Fruit fly (Drosophila melanogaster) whole organism, embryonic: ENCODE measurements around the gene morgue.
A peak's percentile ranks its signal among the peaks of the same experiment; 100 is the strongest.

Experiments
- Atf-2 ChIP-seq: fragments of 200-800 bp; sonication (Bioruptor generic); optimal IDR thresholded peaks from 2 replicates; lab custom pipeline; 2016; ENCODE audit warnings: missing biosample characterization, missing genetic modification characterization
- Atf6 ChIP-seq: fragments of 200-800 bp; sonication (Bioruptor generic); IDR thresholded peaks from 2 replicates; pipeline ENCODE4 v1.3.6; 2022; ENCODE audit warnings: missing biosample characterization, missing genetic modification characterization
- Bdp1 ChIP-seq: fragments of 200-800 bp; sonication (Bioruptor generic); optimal IDR thresholded peaks from 3 replicates; lab custom pipeline; 2016; ENCODE audit warnings: missing biosample characterization, missing genetic modification characterization
- BtbVII ChIP-seq: fragments of 200-800 bp; sonication (Bioruptor generic); optimal IDR thresholded peaks from 3 replicates; lab custom pipeline; 2017; ENCODE audit warnings: missing biosample characterization, mild to moderate bottlenecking, missing genetic modification characterization
- CG11560 ChIP-seq: fragments of 200-800 bp; sonication (Bioruptor generic); IDR thresholded peaks from 3 replicates; pipeline ENCODE4 v1.3.6; 2022; ENCODE audit warnings: missing biosample characterization, missing genetic modification characterization
- CG11696 ChIP-seq: fragments of 200-800 bp; sonication (Bioruptor generic); IDR thresholded peaks from 2 replicates; pipeline ENCODE4 v1.3.6; 2022; ENCODE audit warnings: missing biosample characterization, missing genetic modification characterization
- CG13123 ChIP-seq: fragments of 200-800 bp; sonication (Bioruptor generic); optimal IDR thresholded peaks from 2 replicates; lab custom pipeline; 2016; ENCODE audit warnings: missing biosample characterization, missing genetic modification characterization
- CG14014 ChIP-seq: fragments of 200-800 bp; sonication (Bioruptor generic); IDR thresholded peaks from 2 replicates; pipeline ENCODE4 v1.3.6; 2022; ENCODE audit warnings: missing biosample characterization, missing genetic modification characterization
- CG15269 ChIP-seq: fragments of 200-800 bp; sonication (Bioruptor generic); optimal IDR thresholded peaks from 2 replicates; lab custom pipeline; 2018; ENCODE audit warnings: missing biosample characterization, mild to moderate bottlenecking, missing genetic modification characterization, moderate library complexity
- CG16779 ChIP-seq: fragments of 200-800 bp; sonication (Bioruptor generic); IDR thresholded peaks from 2 replicates; pipeline ENCODE4 v1.3.6; 2022; ENCODE audit warnings: missing biosample characterization, missing genetic modification characterization
- CG16863 ChIP-seq: fragments of 200-800 bp; sonication (Bioruptor generic); optimal IDR thresholded peaks from 3 replicates; lab custom pipeline; 2016; ENCODE audit warnings: missing biosample characterization, missing genetic modification characterization
- CG17186 ChIP-seq: fragments of 200-800 bp; sonication (Bioruptor generic); optimal IDR thresholded peaks from 3 replicates; lab custom pipeline; 2017; ENCODE audit warnings: missing biosample characterization, missing genetic modification reagents, missing genetic modification characterization
- CG17359 ChIP-seq: fragments of 200-800 bp; sonication (Bioruptor generic); optimal IDR thresholded peaks from 3 replicates; lab custom pipeline; 2018; ENCODE audit warnings: missing biosample characterization, mild to moderate bottlenecking, missing genetic modification characterization, moderate library complexity
- CG2116 ChIP-seq: fragments of 200-800 bp; sonication (Bioruptor generic); optimal IDR thresholded peaks from 3 replicates; lab custom pipeline; 2018; ENCODE audit warnings: missing biosample characterization, mild to moderate bottlenecking, missing genetic modification characterization
- CG2889 ChIP-seq: fragments of 200-800 bp; sonication (Bioruptor generic); IDR thresholded peaks from 3 replicates; pipeline ENCODE4 v1.3.6; 2022; ENCODE audit warnings: missing biosample characterization, missing genetic modification characterization
- CG3847 ChIP-seq: fragments of 200-800 bp; sonication (Bioruptor generic); IDR thresholded peaks from 2 replicates; pipeline ENCODE4 v1.3.6; 2022; ENCODE audit warnings: missing biosample characterization, missing genetic modification characterization
- CG4360 ChIP-seq: fragments of 200-800 bp; sonication (Bioruptor generic); IDR thresholded peaks from 2 replicates; pipeline ENCODE4 v1.3.6; 2022; ENCODE audit warnings: missing biosample characterization, missing genetic modification characterization
- CG4730 ChIP-seq: fragments of 200-800 bp; sonication (Bioruptor generic); IDR thresholded peaks from 2 replicates; pipeline ENCODE4 v1.3.6; 2022; ENCODE audit warnings: missing biosample characterization, missing genetic modification characterization
- CG5953 ChIP-seq: fragments of 200-800 bp; sonication (Bioruptor generic); IDR thresholded peaks from 2 replicates; pipeline ENCODE4 v1.3.6; 2022; ENCODE audit warnings: missing biosample characterization, missing genetic modification characterization
- CG7786 ChIP-seq: fragments of 200-800 bp; sonication (Bioruptor generic); optimal IDR thresholded peaks from 2 replicates; lab custom pipeline; 2016; ENCODE audit warnings: missing biosample characterization, missing genetic modification characterization
- CG8359 ChIP-seq: fragments of 200-800 bp; sonication (Bioruptor generic); optimal IDR thresholded peaks from 2 replicates; lab custom pipeline; 2017; ENCODE audit warnings: missing biosample characterization, mild to moderate bottlenecking, missing genetic modification characterization, borderline replicate concordance
- CG9876 ChIP-seq: fragments of 200-800 bp; sonication (Bioruptor generic); optimal IDR thresholded peaks from 2 replicates; lab custom pipeline; 2016; ENCODE audit warnings: missing biosample characterization, missing genetic modification characterization
- CG9932 ChIP-seq: fragments of 200-800 bp; sonication (Bioruptor generic); IDR thresholded peaks from 2 replicates; pipeline ENCODE4 v1.3.6; 2022; ENCODE audit warnings: missing biosample characterization, missing genetic modification characterization
- CoRest ChIP-seq: fragments of 200-800 bp; sonication (Bioruptor generic); optimal IDR thresholded peaks from 3 replicates; lab custom pipeline; 2018; ENCODE audit warnings: missing biosample characterization, mild to moderate bottlenecking, missing genetic modification characterization, moderate library complexity
- D ChIP-seq, 2 experiments: fragments of 200-800 bp in 1 of 2; fragments of >200 bp in 1 of 2; sonication (Bioruptor generic) in 1 of 2; optimal IDR thresholded peaks; 2 replicates in 1 of 2; 3 replicates in 1 of 2; lab custom pipeline; 2017; ENCODE audit warnings: mild to moderate bottlenecking in 1 of 2, missing biosample characterization in 1 of 2, missing genetic modification characterization in 1 of 2, missing genetic modification reagents in 1 of 2
- HHEX ChIP-seq: fragments of 200-800 bp; sonication (Bioruptor generic); optimal IDR thresholded peaks from 3 replicates; lab custom pipeline; 2017; ENCODE audit warnings: missing biosample characterization, mild to moderate bottlenecking, missing genetic modification characterization, missing genetic modification reagents
- Lhr ChIP-seq: fragments of 200-800 bp; sonication (Bioruptor generic); optimal IDR thresholded peaks from 3 replicates; lab custom pipeline; 2017; ENCODE audit warnings: mild to moderate bottlenecking, missing biosample characterization, missing genetic modification reagents, missing genetic modification characterization
- Lim3 ChIP-seq: fragments of 200-800 bp; sonication (Bioruptor generic); IDR thresholded peaks from 2 replicates; pipeline ENCODE4 v1.3.6; 2022; ENCODE audit warnings: missing biosample characterization, missing genetic modification characterization
- Myb ChIP-seq: fragments of 200-800 bp; sonication (Bioruptor generic); optimal IDR thresholded peaks from 2 replicates; lab custom pipeline; 2016; ENCODE audit warnings: missing biosample characterization, missing genetic modification characterization
- Nf-YB ChIP-seq: fragments of 200-800 bp; sonication (Bioruptor generic); optimal IDR thresholded peaks from 3 replicates; lab custom pipeline; 2019; ENCODE audit warnings: missing biosample characterization, mild to moderate bottlenecking, missing genetic modification characterization, moderate library complexity
- Optix ChIP-seq: fragments of 200-800 bp; sonication (Bioruptor generic); IDR thresholded peaks from 3 replicates; pipeline ENCODE4 v1.3.6; 2022; ENCODE audit warnings: missing biosample characterization, missing genetic modification characterization
- PHDP ChIP-seq: fragments of 200-800 bp; sonication (Bioruptor generic); optimal IDR thresholded peaks from 3 replicates; lab custom pipeline; 2018; ENCODE audit warnings: missing biosample characterization, mild to moderate bottlenecking, missing genetic modification characterization, moderate library complexity
- Sin3A ChIP-seq: fragments of >200 bp; optimal IDR thresholded peaks from 2 replicates; lab custom pipeline; 2018
- TFAM ChIP-seq: fragments of 200-800 bp; sonication (Bioruptor generic); optimal IDR thresholded peaks from 2 replicates; lab custom pipeline; 2017; ENCODE audit warnings: missing biosample characterization, missing genetic modification characterization, inconsistent platforms
- Taf1 ChIP-seq: fragments of 200-800 bp; sonication (Bioruptor generic); IDR thresholded peaks from 2 replicates; pipeline ENCODE4 v1.3.6; 2022; ENCODE audit warnings: missing biosample characterization, missing genetic modification characterization
- bowl ChIP-seq: fragments of 200-800 bp; sonication (Bioruptor generic); IDR thresholded peaks from 2 replicates; pipeline ENCODE4 v1.3.6; 2022; ENCODE audit warnings: missing biosample characterization, missing genetic modification characterization
- bsh ChIP-seq, 2 experiments: fragments of 200-800 bp; sonication (Bioruptor generic); optimal IDR thresholded peaks; 2 replicates each; lab custom pipeline; 2017 to 2018; ENCODE audit warnings: mild to moderate bottlenecking in 2 of 2, missing biosample characterization in 2 of 2, missing genetic modification characterization in 2 of 2, moderate library complexity in 1 of 2
- exex ChIP-seq: fragments of 200-800 bp; sonication (Bioruptor generic); optimal IDR thresholded peaks from 4 replicates; lab custom pipeline; 2018; ENCODE audit warnings: missing biosample characterization, mild to moderate bottlenecking, missing genetic modification characterization, moderate library complexity
- gsb-n ChIP-seq: fragments of 200-800 bp; sonication (Bioruptor generic); optimal IDR thresholded peaks from 3 replicates; lab custom pipeline; 2018; ENCODE audit warnings: missing biosample characterization, mild to moderate bottlenecking, missing genetic modification characterization
- hb ChIP-seq: fragments of 200-800 bp; sonication (Bioruptor generic); IDR thresholded peaks from 3 replicates; pipeline ENCODE4 v1.3.6; 2022; ENCODE audit warnings: missing biosample characterization, missing genetic modification characterization; ENCODE audit not compliant: partially characterized antibody
- kah ChIP-seq: fragments of 200-800 bp; sonication (Bioruptor generic); optimal IDR thresholded peaks from 2 replicates; lab custom pipeline; 2018; ENCODE audit warnings: missing biosample characterization, mild to moderate bottlenecking, missing genetic modification characterization
- kay ChIP-seq: fragments of 200-800 bp; sonication (Bioruptor generic); optimal IDR thresholded peaks from 2 replicates; lab custom pipeline; 2016; ENCODE audit warnings: missing biosample characterization, missing genetic modification characterization
- org-1 ChIP-seq: fragments of 200-800 bp; sonication (Bioruptor generic); optimal IDR thresholded peaks from 2 replicates; lab custom pipeline; 2017; ENCODE audit warnings: missing biosample characterization, missing genetic modification characterization
- p53 ChIP-seq: fragments of 200-800 bp; sonication (Bioruptor generic); optimal IDR thresholded peaks from 2 replicates; lab custom pipeline; 2016; ENCODE audit warnings: missing biosample characterization, missing genetic modification characterization
- sd ChIP-seq: fragments of 200-800 bp; sonication (Bioruptor generic); optimal IDR thresholded peaks from 3 replicates; lab custom pipeline; 2018; ENCODE audit warnings: missing biosample characterization, mild to moderate bottlenecking, missing genetic modification characterization, moderate library complexity
- sima ChIP-seq: fragments of 200-800 bp; sonication (Bioruptor generic); optimal IDR thresholded peaks from 2 replicates; lab custom pipeline; 2016; ENCODE audit warnings: missing biosample characterization, missing genetic modification characterization
- sob ChIP-seq: fragments of 200-800 bp; sonication (Bioruptor generic); IDR thresholded peaks from 2 replicates; pipeline ENCODE4 v1.3.6; 2022; ENCODE audit warnings: missing biosample characterization, missing genetic modification characterization
- wek ChIP-seq: fragments of 200-800 bp; sonication (Bioruptor generic); optimal IDR thresholded peaks from 3 replicates; lab custom pipeline; 2018; ENCODE audit warnings: missing biosample characterization, mild to moderate bottlenecking, missing genetic modification characterization, moderate library complexity
- yki ChIP-seq: fragments of >200 bp; optimal IDR thresholded peaks from 3 replicates; lab custom pipeline; 2018

Gene morgue

DNA sequence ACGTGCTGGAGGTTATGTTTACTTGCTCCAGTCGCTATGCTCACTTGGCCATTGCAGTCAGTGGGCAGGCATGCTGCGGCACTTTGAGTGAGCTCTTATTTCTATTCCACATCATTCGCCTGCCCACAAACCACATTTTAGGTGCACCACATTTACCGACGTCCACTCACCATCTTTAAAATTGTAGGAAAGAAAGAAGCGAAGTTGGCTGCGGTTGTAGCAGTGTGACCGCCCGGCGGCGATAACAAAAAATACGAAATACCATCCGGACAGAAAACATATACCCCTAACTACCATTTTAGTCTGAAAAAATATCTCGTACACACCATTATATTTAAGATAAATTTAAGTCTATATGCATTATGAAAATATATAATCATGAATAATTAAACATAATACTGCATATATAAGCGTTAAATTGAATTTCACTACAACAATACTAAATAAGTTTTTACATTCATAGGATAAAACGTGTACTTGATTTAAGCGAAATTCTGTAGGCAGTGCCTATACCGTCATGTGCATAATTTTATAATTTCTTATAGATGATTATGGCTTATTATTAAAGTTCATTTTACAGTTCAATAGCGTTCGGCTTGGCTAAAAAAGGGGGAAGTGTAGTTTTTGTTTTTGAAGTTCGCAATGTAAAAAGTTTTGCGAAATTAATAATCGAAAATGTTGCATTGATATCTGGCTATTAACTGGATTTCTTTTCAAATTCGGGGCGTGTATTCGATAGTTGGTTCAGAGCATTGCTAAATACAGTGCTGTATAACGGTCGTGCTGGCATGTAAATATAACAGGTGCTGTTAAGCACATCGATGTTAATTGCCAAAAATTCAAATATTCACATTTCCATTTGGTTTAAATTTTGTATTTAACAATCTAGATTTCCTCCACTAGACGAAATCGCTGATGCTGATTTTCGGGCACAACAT is 13.9 kb upstream of the morgue start, which contains the start of gene RpL27A (continued):
- TF ChIP-seq Myb (GFP tag; lab: Kevin White, UChicago) (peak; percentile 79), Nf-YB (peak; percentile 57), PHDP (tag; lab: Kevin White, UChicago) (peak; percentile 81), CG9876 (peak; percentile 77), bsh (GFP tag; optimal IDR thresholded peaks at IDR 0.05; lab: Kevin White, UChicago) (peak; percentile 43 to 66), CG14014 (GFP tag; lab: Robert Waterston, UW) (peak; percentile 73), BtbVII (peak; percentile 80), CG11560 (tag; lab: Robert Waterston, UW) (no peak; the same call in 2 of the 3 replicates), kah (GFP tag; lab: Kevin White, UChicago) (peak; percentile 81), CG9932 (GFP tag; lab: Robert Waterston, UW) (peak; percentile 76), CG7786 (GFP tag; lab: Kevin White, UChicago) (peak; percentile 40), CoRest (tag; lab: Kevin White, UChicago) (peak; percentile 81), CG4730 (peak; percentile 63), hb (GFP tag; lab: Robert Waterston, UW) (no peak), Sin3A (lab: Kevin White, UChicago) (peak; percentile 16), CG5953 (peak; percentile 73), CG16863 (GFP tag; lab: Kevin White, UChicago) (peak; percentile 62), Taf1 (peak; percentile 28; the same call in 1 of the 2 replicates), p53 (GFP tag; lab: Kevin White, UChicago) (peak; percentile 44), CG2116 (GFP tag; lab: Kevin White, UChicago) (peak; percentile 69), wek (GFP tag; lab: Kevin White, UChicago) (peak; percentile 97), CG4360 (peak; percentile 58; the same call in 1 of the 2 replicates), CG8359 (GFP tag; lab: Kevin White, UChicago) (peak; percentile 43), Atf6 (GFP tag; lab: Robert Waterston, UW) (peak; percentile 72), CG3847 (GFP tag; lab: Robert Waterston, UW) (peak; percentile 68), yki (lab: Kevin White, UChicago) (no peak), sob (GFP tag; lab: Robert Waterston, UW) (peak; percentile 83), Optix (GFP tag; lab: Robert Waterston, UW) (peak; percentile 68), Bdp1 (GFP tag; lab: Kevin White, UChicago) (peak; percentile 56), CG13123 (GFP tag; lab: Kevin White, UChicago) (peak; percentile 99), bowl (GFP tag; lab: Robert Waterston, UW) (no peak), TFAM (GFP tag; lab: Kevin White, UChicago) (peak; percentile 17), Lim3 (GFP tag; lab: Robert Waterston, UW) (no peak), gsb-n (peak; percentile 80), CG17359 (peak; percentile 72), CG17186 (GFP tag; lab: Kevin White, UChicago) (peak; percentile 45), org-1 (GFP tag; lab: Kevin White, UChicago) (peak; percentile 73), D (optimal IDR thresholded peaks at IDR 0.05; lab: Kevin White, UChicago) (no peak), D (GFP tag; optimal IDR thresholded peaks at IDR 0.05; lab: Kevin White, UChicago) (peak; percentile 69), sima (GFP tag; lab: Kevin White, UChicago) (peak; percentile 50), CG16779 (peak; percentile 77), Lhr (peak; percentile 70), CG15269 (tag; lab: Kevin White, UChicago) (peak; percentile 75), CG11696 (peak; percentile 77), exex (tag; lab: Kevin White, UChicago) (peak; percentile 40), kay (peak; percentile 34), CG2889 (0 out of 3 replicates have a peak, but pooled peaks have one; percentile 52), HHEX (GFP tag; lab: Kevin White, UChicago) (peak; percentile 84), Atf-2 (GFP tag; lab: Kevin White, UChicago) (peak; percentile 60), sd (peak; percentile 68)
